Worm (Caenorhabditis elegans) whole organism, L4 larva: ENCODE results near the gene nhr-19.

ENCODE experiments used
- F37D6.2 ChIP-seq: sonication (generic microtip); optimal IDR thresholded peaks from 2 replicates; lab custom pipeline; 2016; ENCODE audit warnings: mild to moderate bottlenecking, missing genetic modification characterization, missing compliant biosample characterization
- R02D3.7 ChIP-seq: fragments of 150-350 bp; sonication (generic microtip); optimal IDR thresholded peaks from 3 replicates; lab custom pipeline; 2014; ENCODE audit warnings: missing biosample characterization, missing genetic modification characterization
- T20F7.1 ChIP-seq: fragments of 200-800 bp; sonication (Bioruptor generic); optimal IDR thresholded peaks from 2 replicates; lab custom pipeline; 2018; ENCODE audit warnings: mild to moderate bottlenecking, missing genetic modification characterization, missing compliant biosample characterization
- T26A8.4 ChIP-seq: fragments of 200-800 bp; sonication (Bioruptor generic); IDR thresholded peaks from 2 replicates; pipeline ENCODE4 v1.3.6; 2022; ENCODE audit warnings: missing genetic modification characterization, missing compliant biosample characterization
- Y105C5A.15 ChIP-seq: fragments of 200-800 bp; sonication (Bioruptor generic); IDR thresholded peaks from 2 replicates; pipeline ENCODE4 v1.3.6; 2022; ENCODE audit warnings: missing genetic modification characterization, missing compliant biosample characterization
- aly-2 ChIP-seq: sonication (generic microtip); optimal IDR thresholded peaks from 2 replicates; lab custom pipeline; 2018; ENCODE audit warnings: missing biosample characterization, missing genetic modification characterization
- ama-1 ChIP-seq: fragments of 150-350 bp; optimal IDR thresholded peaks from 2 replicates; lab custom pipeline; 2014; ENCODE audit warnings: inconsistent platforms, mixed read lengths
- attf-4 ChIP-seq: sonication (generic microtip); optimal IDR thresholded peaks from 3 replicates; lab custom pipeline; 2017; ENCODE audit warnings: missing biosample characterization, missing genetic modification characterization
- ceh-44 ChIP-seq: fragments of 200-800 bp; sonication (Bioruptor generic); IDR thresholded peaks from 2 replicates; pipeline ENCODE4 v1.3.6; 2022; ENCODE audit warnings: missing genetic modification reagents, missing genetic modification characterization, missing compliant biosample characterization
- ceh-62 ChIP-seq: sonication (generic microtip); optimal IDR thresholded peaks from 2 replicates; lab custom pipeline; 2017; ENCODE audit warnings: missing biosample characterization, missing genetic modification characterization
- ceh-82 ChIP-seq: sonication (generic microtip); optimal IDR thresholded peaks from 2 replicates; lab custom pipeline; 2017; ENCODE audit warnings: missing biosample characterization, missing genetic modification characterization
- ces-1 ChIP-seq: fragments of 150-350 bp; sonication (generic microtip); optimal IDR thresholded peaks from 4 replicates; lab custom pipeline; 2014; ENCODE audit warnings: missing biosample characterization, missing genetic modification reagents, missing genetic modification characterization
- daf-12 ChIP-seq: fragments of 150-350 bp; optimal IDR thresholded peaks from 2 replicates; lab custom pipeline; 2014; ENCODE audit warnings: missing biosample characterization, missing genetic modification reagents, missing genetic modification characterization
- daf-16 ChIP-seq, 3 experiments: sonication (generic microtip); optimal IDR thresholded peaks; 2 replicates each; lab custom pipeline; 2016 to 2017; ENCODE audit warnings: missing genetic modification characterization in 3 of 3, missing genetic modification reagents in 3 of 3, mild to moderate bottlenecking in 2 of 3, missing compliant biosample characterization in 2 of 3, missing biosample characterization in 1 of 3, moderate library complexity in 1 of 3
- dmd-6 ChIP-seq: fragments of 200-800 bp; sonication (Bioruptor generic); IDR thresholded peaks from 2 replicates; pipeline ENCODE4 v1.3.6; 2022; ENCODE audit warnings: missing genetic modification reagents, missing genetic modification characterization, missing compliant biosample characterization
- dmd-8 ChIP-seq: fragments of 200-800 bp; sonication (Bioruptor generic); IDR thresholded peaks from 2 replicates; pipeline ENCODE4 v1.3.6; 2022; ENCODE audit warnings: missing genetic modification characterization, missing compliant biosample characterization
- duxl-1 ChIP-seq: sonication (generic microtip); optimal IDR thresholded peaks from 2 replicates; lab custom pipeline; 2016; ENCODE audit warnings: mild to moderate bottlenecking, missing genetic modification characterization, moderate library complexity, missing compliant biosample characterization; ENCODE audit not compliant: poor library complexity
- dve-1 ChIP-seq: sonication (generic microtip); optimal IDR thresholded peaks from 2 replicates; lab custom pipeline; 2017; ENCODE audit warnings: antibody characterized with exemption, mild to moderate bottlenecking, missing genetic modification characterization, missing compliant biosample characterization; ENCODE audit not compliant: insufficient read depth
- fkh-10 ChIP-seq: fragments of 150-350 bp; optimal IDR thresholded peaks from 2 replicates; lab custom pipeline; 2014; ENCODE audit warnings: missing biosample characterization, missing genetic modification reagents, missing genetic modification characterization
- fos-1 ChIP-seq: fragments of 150-350 bp; optimal IDR thresholded peaks from 2 replicates; lab custom pipeline; 2014; ENCODE audit warnings: missing biosample characterization, missing genetic modification characterization
- hlh-11 ChIP-seq: fragments of 200-800 bp; sonication (Bioruptor generic); optimal IDR thresholded peaks from 2 replicates; lab custom pipeline; 2018; ENCODE audit warnings: mild to moderate bottlenecking, missing genetic modification characterization, missing compliant biosample characterization
- jun-1 ChIP-seq: fragments of 150-350 bp; optimal IDR thresholded peaks from 2 replicates; lab custom pipeline; 2014; ENCODE audit warnings: missing biosample characterization, missing genetic modification reagents, missing genetic modification characterization
- lin-1 ChIP-seq: fragments of 200-800 bp; sonication (Bioruptor generic); IDR thresholded peaks from 2 replicates; pipeline ENCODE4 v1.3.6; 2022; ENCODE audit warnings: missing genetic modification reagents, missing genetic modification characterization, missing compliant biosample characterization
- lin-13 ChIP-seq: fragments of 150-350 bp; optimal IDR thresholded peaks from 2 replicates; lab custom pipeline; 2014; ENCODE audit warnings: missing biosample characterization, missing genetic modification reagents, missing genetic modification characterization
- lin-29 ChIP-seq: fragments of 200-800 bp; sonication (Bioruptor generic); IDR thresholded peaks from 2 replicates; pipeline ENCODE4 v1.3.6; 2022; ENCODE audit warnings: missing genetic modification reagents, missing genetic modification characterization, missing compliant biosample characterization
- lin-38 ChIP-seq: fragments of 200-800 bp; sonication (Bioruptor generic); IDR thresholded peaks from 2 replicates; pipeline ENCODE4 v1.3.6; 2022; ENCODE audit warnings: missing genetic modification reagents, missing genetic modification characterization, missing compliant biosample characterization
- lin-39 ChIP-seq: fragments of 150-350 bp; optimal IDR thresholded peaks from 2 replicates; lab custom pipeline; 2014; ENCODE audit warnings: missing biosample characterization, missing genetic modification reagents, missing genetic modification characterization
- lir-3 ChIP-seq: sonication (generic microtip); optimal IDR thresholded peaks from 2 replicates; lab custom pipeline; 2016; ENCODE audit warnings: mild to moderate bottlenecking, missing genetic modification characterization, missing compliant biosample characterization
- lsy-2 ChIP-seq, 2 experiments: fragments of 150-350 bp in 1 of 2; sonication (generic microtip) in 1 of 2; optimal IDR thresholded peaks; 2 replicates each; lab custom pipeline; 2014 to 2017; ENCODE audit warnings: missing biosample characterization in 2 of 2, missing genetic modification characterization in 2 of 2
- mep-1 ChIP-seq: fragments of 150-350 bp; sonication (generic microtip); optimal IDR thresholded peaks from 3 replicates; lab custom pipeline; 2014; ENCODE audit warnings: missing biosample characterization, missing genetic modification characterization
- nhr-10 ChIP-seq: fragments of 150-350 bp; optimal IDR thresholded peaks from 2 replicates; lab custom pipeline; 2014; ENCODE audit warnings: missing biosample characterization, missing genetic modification characterization
- nhr-102 ChIP-seq: sonication (generic microtip); optimal IDR thresholded peaks from 2 replicates; lab custom pipeline; 2016; ENCODE audit warnings: mild to moderate bottlenecking, missing genetic modification characterization, moderate library complexity, missing compliant biosample characterization
- nhr-11 ChIP-seq: fragments of 150-350 bp; optimal IDR thresholded peaks from 2 replicates; lab custom pipeline; 2014; ENCODE audit warnings: missing biosample characterization, missing genetic modification characterization
- nhr-111 ChIP-seq: fragments of 200-800 bp; sonication (Bioruptor generic); optimal IDR thresholded peaks from 2 replicates; lab custom pipeline; 2018; ENCODE audit warnings: mild to moderate bottlenecking, missing genetic modification characterization, missing compliant biosample characterization
- nhr-237 ChIP-seq: sonication (generic microtip); optimal IDR thresholded peaks from 2 replicates; lab custom pipeline; 2017; ENCODE audit warnings: missing biosample characterization, missing genetic modification characterization
- nhr-28 ChIP-seq: fragments of 150-350 bp; optimal IDR thresholded peaks from 2 replicates; lab custom pipeline; 2014; ENCODE audit warnings: missing biosample characterization, missing genetic modification characterization
- nhr-41 ChIP-seq: fragments of 200-800 bp; sonication (Bioruptor generic); IDR thresholded peaks from 2 replicates; pipeline ENCODE4 v1.3.6; 2022; ENCODE audit warnings: missing genetic modification reagents, missing genetic modification characterization, missing compliant biosample characterization
- nhr-48 ChIP-seq: sonication (generic microtip); optimal IDR thresholded peaks from 2 replicates; lab custom pipeline; 2016; ENCODE audit warnings: mild to moderate bottlenecking, missing genetic modification characterization, missing compliant biosample characterization
- nhr-6 ChIP-seq: fragments of 150-350 bp; optimal IDR thresholded peaks from 2 replicates; lab custom pipeline; 2014; ENCODE audit warnings: missing biosample characterization, missing genetic modification characterization
- nhr-76 ChIP-seq: fragments of 150-350 bp; optimal IDR thresholded peaks from 2 replicates; lab custom pipeline; 2014; ENCODE audit warnings: missing biosample characterization, missing genetic modification characterization
- pha-4 ChIP-seq, 2 experiments: fragments of 150-350 bp in 1 of 2; fragments of 200-800 bp in 1 of 2; sonication (Bioruptor generic) in 1 of 2; IDR thresholded peaks in 1 of 2; optimal IDR thresholded peaks in 1 of 2; 2 replicates each; pipeline versions ENCODE4 v1.3.6 to Lab custom; 2014 to 2022; ENCODE audit warnings: missing genetic modification characterization in 2 of 2, missing genetic modification reagents in 2 of 2, missing biosample characterization in 1 of 2, missing compliant biosample characterization in 1 of 2
- rbr-2 ChIP-seq: sonication (generic microtip); optimal IDR thresholded peaks from 2 replicates; lab custom pipeline; 2016; ENCODE audit warnings: missing genotype, missing genetic modification characterization, missing compliant biosample characterization
- saeg-2 ChIP-seq: fragments of 200-800 bp; sonication (Bioruptor generic); IDR thresholded peaks from 2 replicates; pipeline ENCODE4 v1.3.6; 2022; ENCODE audit warnings: missing genetic modification reagents, missing genetic modification characterization, missing compliant biosample characterization
- sdz-12 ChIP-seq: fragments of 200-800 bp; sonication (Bioruptor generic); optimal IDR thresholded peaks from 2 replicates; lab custom pipeline; 2018; ENCODE audit warnings: mild to moderate bottlenecking, missing genetic modification characterization, missing compliant biosample characterization
- tag-97 ChIP-seq: fragments of 200-800 bp; sonication (Bioruptor generic); IDR thresholded peaks from 2 replicates; pipeline ENCODE4 v1.3.6; 2022; ENCODE audit warnings: missing genetic modification characterization, missing compliant biosample characterization
- unc-62 ChIP-seq, 3 experiments: fragments of 150-350 bp in 1 of 3; sonication (generic microtip); optimal IDR thresholded peaks in 2 of 3; peaks in 1 of 3; 1 replicate in 1 of 3; 2 replicates in 2 of 3; lab custom pipeline; 2014 to 2017; ENCODE audit warnings: missing biosample characterization in 3 of 3, missing genetic modification characterization in 3 of 3, missing genetic modification reagents in 3 of 3, missing genotype in 1 of 3
- zfp-2 ChIP-seq: sonication (generic microtip); optimal IDR thresholded peaks from 2 replicates; lab custom pipeline; 2016; ENCODE audit warnings: mild to moderate bottlenecking, missing genetic modification characterization, missing compliant biosample characterization

The nhr-19 gene

ce11 chrII:9601679-9602078 is 3.6 kb downstream of the nhr-19 start (continued):
- TF ChIP-seq lsy-2 (tag; optimal IDR thresholded peaks at IDR 0.05; lab: Kevin White, UChicago) (peak; percentile 18 to 61), attf-4 (tag; lab: Kevin White, UChicago) (no peak), lin-1 (GFP tag; lab: Robert Waterston, UW) (no peak), Y105C5A.15 (GFP tag; lab: Robert Waterston, UW) (no peak), daf-16 (GFP tag; optimal IDR thresholded peaks at IDR 0.05; lab: Kevin White, UChicago) (peak in 1 of 2 experiments; percentile 83), daf-16 (tag; optimal IDR thresholded peaks at IDR 0.05; lab: Kevin White, UChicago) (peak; percentile 62), nhr-41 (GFP tag; lab: Robert Waterston, UW) (no peak), dmd-6 (GFP tag; lab: Robert Waterston, UW) (peak; percentile 69), lin-13 (GFP tag; lab: Kevin White, UChicago) (no peak), nhr-10 (tag; lab: Kevin White, UChicago) (no peak), sdz-12 (GFP tag; lab: Kevin White, UChicago) (no peak), fkh-10 (GFP tag; lab: Kevin White, UChicago) (no peak), hlh-11 (tag; lab: Kevin White, UChicago) (peak; percentile 77), ces-1 (GFP tag; lab: Kevin White, UChicago) (no peak), nhr-237 (tag; lab: Kevin White, UChicago) (no peak)

ce11 chrII:9601069-9601468 is 4.3 kb downstream of the nhr-19 start:
- TF ChIP-seq ceh-44 (GFP tag; lab: Robert Waterston, UW) (no peak), nhr-6 (peak; percentile 58), fos-1 (tag; lab: Kevin White, UChicago) (no peak), dve-1 (tag; lab: Kevin White, UChicago) (peak; percentile 73), lin-38 (GFP tag; lab: Robert Waterston, UW) (peak; percentile 20; the same call in 1 of the 2 replicates), zfp-2 (no peak), tag-97 (GFP tag; lab: Robert Waterston, UW) (no peak), ama-1 (lab: Kevin White, UChicago) (no peak), daf-12 (tag; lab: Kevin White, UChicago) (no peak), dmd-6 (GFP tag; lab: Robert Waterston, UW) (peak; percentile 94), F37D6.2 (tag; lab: Kevin White, UChicago) (no peak), daf-16 (GFP tag; optimal IDR thresholded peaks at IDR 0.05; lab: Kevin White, UChicago) (no peak), daf-16 (tag; optimal IDR thresholded peaks at IDR 0.05; lab: Kevin White, UChicago) (peak; percentile 82), saeg-2 (0 out of 2 replicates have a peak, but pooled peaks have one; percentile 18), mep-1 (peak; percentile 66), nhr-28 (tag; lab: Kevin White, UChicago) (peak; percentile 91), nhr-237 (tag; lab: Kevin White, UChicago) (no peak), duxl-1 (tag; lab: Kevin White, UChicago) (no peak), ces-1 (GFP tag; lab: Kevin White, UChicago) (no peak), nhr-11 (tag; lab: Kevin White, UChicago) (peak; percentile 96), ceh-62 (no peak), dmd-8 (0 out of 2 replicates have a peak, but pooled peaks have one; percentile 53), nhr-111 (GFP tag; lab: Kevin White, UChicago) (no peak), T26A8.4 (GFP tag; lab: Robert Waterston, UW) (no peak), unc-62 (GFP tag; optimal IDR thresholded peaks at IDR 0.05 in 1 of 2; lab: Kevin White, UChicago) (peak in 1 of 2 experiments; percentile 100), unc-62 (tag; optimal IDR thresholded peaks at IDR 0.05; lab: Kevin White, UChicago) (no peak), lin-39 (no peak), lir-3 (tag; lab: Kevin White, UChicago) (no peak), attf-4 (tag; lab: Kevin White, UChicago) (no peak), lin-13 (GFP tag; lab: Kevin White, UChicago) (peak; percentile 35), nhr-41 (GFP tag; lab: Robert Waterston, UW) (no peak), lin-29 (GFP tag; lab: Robert Waterston, UW) (no peak), jun-1 (no peak), T20F7.1 (GFP tag; lab: Kevin White, UChicago) (no peak), rbr-2 (tag; lab: Kevin White, UChicago) (peak; percentile 29), nhr-102 (tag; lab: Kevin White, UChicago) (peak; percentile 49), pha-4 (GFP tag; IDR thresholded peaks at IDR 0.05; lab: Robert Waterston, UW) (no peak), pha-4 (tag; optimal IDR thresholded peaks at IDR 0.05; lab: Kevin White, UChicago) (no peak), ceh-82 (tag; lab: Kevin White, UChicago) (no peak), aly-2 (tag; lab: Kevin White, UChicago) (no peak), R02D3.7 (tag; lab: Kevin White, UChicago) (no peak), nhr-76 (tag; lab: Kevin White, UChicago) (no peak), nhr-48 (tag; lab: Kevin White, UChicago) (peak; percentile 90)
